Worm (Caenorhabditis elegans): Measurements from ENCODE around the gene srj-50.

Gene srj-50

ce11 chrV:2832666-2833065 is at the start of gene srj-50:
srj-50 (plus strand) TSS chrV:2832966.
- TF ChIP-seq F13C5.2 (tag; optimal IDR thresholded peaks at IDR 0.05) = no peak

ce11 chrV:2792958-2793357 is 39.8 kb upstream of the srj-50 start:
- no peak for TF ChIP-seq hmbx-1 (tag; optimal IDR thresholded peaks at IDR 0.05)
- TF ChIP-seq tra-4 (tag; optimal IDR thresholded peaks at IDR 0.05) = no peak
- TF ChIP-seq scrt-1 (GFP tag; IDR thresholded peaks at IDR 0.05) = no peak
- TF ChIP-seq sea-1 (GFP tag; conservative IDR thresholded peaks at IDR 0.05) = no peak
- no peak for TF ChIP-seq flt-1 (GFP tag; IDR thresholded peaks at IDR 0.05)
- no peak for TF ChIP-seq aly-1 (tag; optimal IDR thresholded peaks at IDR 0.05)
- TF ChIP-seq hnd-1 (tag; optimal IDR thresholded peaks at IDR 0.05) = no peak
- no peak for TF ChIP-seq ama-1 (optimal IDR thresholded peaks at IDR 0.05)
- TF ChIP-seq tbx-11 (GFP tag; IDR thresholded peaks at IDR 0.05) = no peak
- no peak for TF ChIP-seq B0310.2 (tag; optimal IDR thresholded peaks at IDR 0.05)
- TF ChIP-seq pes-1 (GFP tag; IDR thresholded peaks at IDR 0.05) = no peak

- TF ChIP-seq flt-1 (GFP tag; IDR thresholded peaks at IDR 0.05) (no peak), hnd-1 (tag; optimal IDR thresholded peaks at IDR 0.05) (no peak), scrt-1 (GFP tag; IDR thresholded peaks at IDR 0.05) (no peak), sea-1 (GFP tag; conservative IDR thresholded peaks at IDR 0.05) (no peak), ama-1 (optimal IDR thresholded peaks at IDR 0.05) (no peak), ceh-36 (tag; optimal IDR thresholded peaks at IDR 0.05) (no peak), tbx-11 (GFP tag; IDR thresholded peaks at IDR 0.05) (no peak), hmbx-1 (tag; optimal IDR thresholded peaks at IDR 0.05) (no peak), hmg-4 (GFP tag; optimal IDR thresholded peaks at IDR 0.05) (no peak), tbx-37 (GFP tag; conservative IDR thresholded peaks at IDR 0.05) (no peak)
Observed at ce11 chrV:2795998-2796397, 36.8 kb upstream of the srj-50 start, which contains the start of gene F54E2.2. F54E2.2 (plus strand) TSS chrV:2796298.

ce11 chrV:2799172-2799869 is 33.4 kb upstream of the srj-50 start:
- no peak for TF ChIP-seq aly-1 (tag; optimal IDR thresholded peaks at IDR 0.05)
- no peak for TF ChIP-seq scrt-1 (GFP tag; IDR thresholded peaks at IDR 0.05)

ce11 chrV:2800676-2801075 is 32.1 kb upstream of the srj-50 start:
- no peak for TF ChIP-seq hmbx-1 (tag; optimal IDR thresholded peaks at IDR 0.05)
- no peak for TF ChIP-seq F13C5.2 (tag; optimal IDR thresholded peaks at IDR 0.05)
- no peak for TF ChIP-seq ceh-36 (tag; optimal IDR thresholded peaks at IDR 0.05)
- no peak for TF ChIP-seq tbx-37 (GFP tag; conservative IDR thresholded peaks at IDR 0.05)
- no peak for TF ChIP-seq B0310.2 (tag; optimal IDR thresholded peaks at IDR 0.05)
- no peak for TF ChIP-seq scrt-1 (GFP tag; IDR thresholded peaks at IDR 0.05)

ce11 chrV:2801955-2802354 is 30.8 kb upstream of the srj-50 start:
- TF ChIP-seq sea-1 (GFP tag; conservative IDR thresholded peaks at IDR 0.05) = no peak
- TF ChIP-seq ama-1 (optimal IDR thresholded peaks at IDR 0.05) = no peak
- TF ChIP-seq ceh-13 (GFP tag; optimal IDR thresholded peaks at IDR 0.05) = no peak
- no peak for TF ChIP-seq scrt-1 (GFP tag; IDR thresholded peaks at IDR 0.05)
- no peak for TF ChIP-seq tbx-11 (GFP tag; IDR thresholded peaks at IDR 0.05)
- no peak for TF ChIP-seq tbx-37 (GFP tag; conservative IDR thresholded peaks at IDR 0.05)
- TF ChIP-seq tra-4 (tag; optimal IDR thresholded peaks at IDR 0.05) = no peak

- TF ChIP-seq ets-7 (tag; optimal IDR thresholded peaks at IDR 0.05) (no peak), hnd-1 (tag; optimal IDR thresholded peaks at IDR 0.05) (no peak), tbx-37 (GFP tag; conservative IDR thresholded peaks at IDR 0.05) (no peak), sea-1 (GFP tag; conservative IDR thresholded peaks at IDR 0.05) (no peak)
Observed at ce11 chrV:2803258-2803657, 29.5 kb upstream of the srj-50 start.

ce11 chrV:2807760-2808159 is 25.0 kb upstream of the srj-50 start, which contains the start of gene ketn-1:
ketn-1 (minus strand) TSS chrV:2807860.
- TF ChIP-seq hmg-4 (GFP tag; optimal IDR thresholded peaks at IDR 0.05) (no peak), scrt-1 (GFP tag; IDR thresholded peaks at IDR 0.05) (no peak), hnd-1 (tag; optimal IDR thresholded peaks at IDR 0.05) (no peak), ama-1 (optimal IDR thresholded peaks at IDR 0.05) (no peak), F13C5.2 (tag; optimal IDR thresholded peaks at IDR 0.05) (no peak), aly-1 (tag; optimal IDR thresholded peaks at IDR 0.05) (no peak), tbx-11 (GFP tag; IDR thresholded peaks at IDR 0.05) (no peak; the same call in 1 of the 2 replicates), sea-1 (GFP tag; conservative IDR thresholded peaks at IDR 0.05) (no peak)

ce11 chrV:2809443-2809842 is 23.3 kb upstream of the srj-50 start:
- TF ChIP-seq tbx-37 (GFP tag; conservative IDR thresholded peaks at IDR 0.05) (no peak), hnd-1 (tag; optimal IDR thresholded peaks at IDR 0.05) (no peak), aly-1 (tag; optimal IDR thresholded peaks at IDR 0.05) (no peak), tbx-11 (GFP tag; IDR thresholded peaks at IDR 0.05) (no peak; the same call in 1 of the 2 replicates), pes-1 (GFP tag; IDR thresholded peaks at IDR 0.05) (no peak), ama-1 (optimal IDR thresholded peaks at IDR 0.05) (no peak), scrt-1 (GFP tag; IDR thresholded peaks at IDR 0.05) (no peak), ets-7 (tag; optimal IDR thresholded peaks at IDR 0.05) (no peak), F13C5.2 (tag; optimal IDR thresholded peaks at IDR 0.05) (no peak), hmg-4 (GFP tag; optimal IDR thresholded peaks at IDR 0.05) (no peak), sea-1 (GFP tag; conservative IDR thresholded peaks at IDR 0.05) (no peak), hmbx-1 (tag; optimal IDR thresholded peaks at IDR 0.05) (no peak), B0310.2 (tag; optimal IDR thresholded peaks at IDR 0.05) (no peak), tra-4 (tag; optimal IDR thresholded peaks at IDR 0.05) (no peak)

All from whole organism, early embryonic.